Worm (Caenorhabditis elegans): Measurements from ENCODE around the gene ZK938.12.

ce11 chrII:9868698-9869097, 37.6 kb downstream of the ZK938.12 start, which contains the start of gene old-1:
- TF ChIP-seq ZK546.5 (tag; optimal IDR thresholded peaks at IDR 0.05) (no peak), ceh-82 (tag; optimal IDR thresholded peaks at IDR 0.05) (no peak), unc-39 (tag; optimal IDR thresholded peaks at IDR 0.05) (no peak), zag-1 (tag; optimal IDR thresholded peaks at IDR 0.05) (no peak), nhr-25 (tag; optimal IDR thresholded peaks at IDR 0.05) (no peak)

Measured in whole organism, L2 larva.